Worm (Caenorhabditis elegans) whole organism, L2 larva: ENCODE measurements around the gene K09C6.3.

Experiments
- aly-2 ChIP-seq: fragments of 150-350 bp; optimal IDR thresholded peaks from 2 replicates; lab custom pipeline; 2014; ENCODE audit warnings: missing biosample characterization, missing genetic modification characterization
- ama-1 ChIP-seq: fragments of 150-350 bp; optimal IDR thresholded peaks from 2 replicates; lab custom pipeline; 2018; ENCODE audit warnings: inconsistent platforms
- mbf-1 ChIP-seq: sonication (generic microtip); optimal IDR thresholded peaks from 2 replicates; lab custom pipeline; 2017; ENCODE audit warnings: missing biosample characterization, missing genetic modification characterization
- skn-1 ChIP-seq: sonication (generic microtip); optimal IDR thresholded peaks from 2 replicates; lab custom pipeline; 2017; ENCODE audit warnings: missing biosample characterization, missing genetic modification characterization
- ztf-4 ChIP-seq: fragments of 150-350 bp; optimal IDR thresholded peaks from 2 replicates; lab custom pipeline; 2014; ENCODE audit warnings: missing biosample characterization, missing genetic modification characterization

DNA sequence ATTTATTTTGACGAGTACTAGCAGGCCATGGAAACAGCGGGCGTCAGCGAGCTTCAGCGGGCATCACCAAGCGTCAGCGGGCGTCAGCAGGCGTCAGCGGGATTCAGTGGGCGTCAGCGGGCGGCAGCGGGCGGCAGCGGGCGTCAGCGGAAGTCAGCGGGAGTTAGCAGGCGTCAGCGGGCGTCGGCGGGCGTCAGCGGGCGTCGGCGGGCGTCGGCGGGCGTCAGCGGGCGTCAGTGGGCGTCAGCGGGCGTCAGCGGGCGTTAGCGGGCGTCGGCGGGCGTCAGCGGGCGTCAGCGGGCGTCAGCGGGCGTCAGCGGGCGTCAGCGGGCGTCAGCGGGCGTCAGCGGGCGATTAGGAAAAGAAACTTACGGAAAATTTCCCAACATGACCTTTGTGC, 9.7 kb upstream of the K09C6.3 start:
- no peak for TF ChIP-seq ama-1 (lab: Kevin White, UChicago)
- TF ChIP-seq ztf-4 (tag; lab: Kevin White, UChicago): no peak
- no peak for TF ChIP-seq aly-2 (tag; lab: Kevin White, UChicago)
- no peak for TF ChIP-seq skn-1
- TF ChIP-seq mbf-1 (tag; lab: Kevin White, UChicago): no peak
